In genomic region chr2L:19424307-19424902, dm6 we compare ENCODE assay signal across 3 fruit fly cellular contexts.
A peak's percentile ranks its signal among the peaks of the same experiment; 100 is the strongest.
TF ChIP-seq lines count a peak whose summit lies in the region.

No protein-coding gene starts in this region.

- TF ChIP-seq CTCF in whole organism, embryonic (GFP tag; optimal IDR thresholded peaks at IDR 0.05; lab: Kevin White, UChicago): no peak

TF ChIP-seq in whole organism, embryonic, 481 proteins besides CTCF, POLR2A, EP300 and RAD21 (continues in another document):
- TF ChIP-seq sr (GFP tag; IDR thresholded peaks at IDR 0.05; lab: Robert Waterston, UW): peak; percentile 72; the same call in 2 of the 3 replicates
- no peak for TF ChIP-seq CG7963 (GFP tag; IDR thresholded peaks at IDR 0.05; lab: Robert Waterston, UW; ENCODE audit: partially characterized antibody)
- TF ChIP-seq ara (GFP tag; IDR thresholded peaks at IDR 0.05; lab: Robert Waterston, UW): 0 out of 2 replicates have a peak, but pooled peaks have one; percentile 18
- 0 out of 2 replicates have a peak, but pooled peaks have one; percentile 8 for TF ChIP-seq CG6689 (GFP tag; IDR thresholded peaks at IDR 0.05; lab: Robert Waterston, UW)
- peak; percentile 8; the same call in 1 of the 2 replicates for TF ChIP-seq Drgx (GFP tag; IDR thresholded peaks at IDR 0.05; lab: Robert Waterston, UW)
- no peak for TF ChIP-seq CG9727 (GFP tag; optimal IDR thresholded peaks at IDR 0.05; lab: Kevin White, UChicago)
- TF ChIP-seq vnd (GFP tag; IDR thresholded peaks at IDR 0.05; lab: Robert Waterston, UW; ENCODE audit: partially characterized antibody): 0 out of 3 replicates have a peak, but pooled peaks have one; percentile 16
- no peak for TF ChIP-seq CG14441 (GFP tag; IDR thresholded peaks at IDR 0.05; lab: Robert Waterston, UW)
- 0 out of 2 replicates have a peak, but pooled peaks have one; percentile 8 for TF ChIP-seq sob (GFP tag; IDR thresholded peaks at IDR 0.05; lab: Robert Waterston, UW)
- TF ChIP-seq E2f1 (GFP tag; IDR thresholded peaks at IDR 0.05; lab: Robert Waterston, UW): 0 out of 2 replicates have a peak, but pooled peaks have one; percentile 20
- peak; percentile 13; the same call in 1 of the 3 replicates for TF ChIP-seq row (GFP tag; IDR thresholded peaks at IDR 0.05; lab: Robert Waterston, UW)
- TF ChIP-seq Opbp (GFP tag; IDR thresholded peaks at IDR 0.05; lab: Robert Waterston, UW; ENCODE audit: partially characterized antibody): no peak
- peak; percentile 3; the same call in 1 of the 2 replicates for TF ChIP-seq H2.0 (GFP tag; IDR thresholded peaks at IDR 0.05; lab: Robert Waterston, UW)
- TF ChIP-seq CG17568 (GFP tag; optimal IDR thresholded peaks at IDR 0.05; lab: Kevin White, UChicago): no peak
- peak; percentile 12 for TF ChIP-seq CG8089 (GFP tag; optimal IDR thresholded peaks at IDR 0.05; lab: Kevin White, UChicago)
- peak; percentile 5 for TF ChIP-seq CG1603 (tag; optimal IDR thresholded peaks at IDR 0.05; lab: Kevin White, UChicago)
- 0 out of 2 replicates have a peak, but pooled peaks have one; percentile 13 for TF ChIP-seq ssp (GFP tag; IDR thresholded peaks at IDR 0.05; lab: Robert Waterston, UW)
- TF ChIP-seq prd (optimal IDR thresholded peaks at IDR 0.05; lab: Kevin White, UChicago): no peak
- TF ChIP-seq prd (GFP tag; IDR thresholded peaks at IDR 0.05; lab: Robert Waterston, UW): 0 out of 3 replicates have a peak, but pooled peaks have one; percentile 9
- peak; percentile 82 for TF ChIP-seq sens (GFP tag; lab: Kevin White, UChicago)
- TF ChIP-seq grau (tag; optimal IDR thresholded peaks at IDR 0.05; lab: Kevin White, UChicago): peak; percentile 74
- TF ChIP-seq dysf (GFP tag; IDR thresholded peaks at IDR 0.05; lab: Robert Waterston, UW): peak; percentile 13; the same call in 1 of the 3 replicates
- TF ChIP-seq pho (GFP tag; optimal IDR thresholded peaks at IDR 0.05; lab: Kevin White, UChicago): peak; percentile 3
- 0 out of 3 replicates have a peak, but pooled peaks have one; percentile 19 for TF ChIP-seq CG2199 (GFP tag; IDR thresholded peaks at IDR 0.05; lab: Robert Waterston, UW)
- peak; percentile 25; the same call in 1 of the 2 replicates for TF ChIP-seq slbo (GFP tag; IDR thresholded peaks at IDR 0.05; lab: Robert Waterston, UW)
- no peak for TF ChIP-seq tin (GFP tag; optimal IDR thresholded peaks at IDR 0.05; lab: Kevin White, UChicago)

TF ChIP-seq in whole organism, prepupa, 60 proteins besides CTCF, POLR2A, EP300 and RAD21:
- TF ChIP-seq Sox15 (GFP tag; optimal IDR thresholded peaks at IDR 0.05; lab: Kevin White, UChicago): no peak
- 0 out of 3 replicates have a peak, but pooled peaks have one; percentile 26 for TF ChIP-seq CG6163 (GFP tag; IDR thresholded peaks at IDR 0.05; lab: Robert Waterston, UW)
- TF ChIP-seq ss (GFP tag; optimal IDR thresholded peaks at IDR 0.05; lab: Kevin White, UChicago): peak in 1 of 2 experiments; percentile 88
- TF ChIP-seq Gug (GFP tag; IDR thresholded peaks at IDR 0.05; lab: Robert Waterston, UW): peak; percentile 28; the same call in 1 of the 2 replicates
- peak; percentile 57; the same call in 2 of the 3 replicates for TF ChIP-seq eg (GFP tag; IDR thresholded peaks at IDR 0.05; lab: Robert Waterston, UW)
- TF ChIP-seq CG16779 (tag; optimal IDR thresholded peaks at IDR 0.05; lab: Kevin White, UChicago): no peak
- no peak for TF ChIP-seq Eip75B (GFP tag; optimal IDR thresholded peaks at IDR 0.05; lab: Kevin White, UChicago)
- peak; percentile 5 for TF ChIP-seq CG4318 (GFP tag; optimal IDR thresholded peaks at IDR 0.05; lab: Kevin White, UChicago)
- TF ChIP-seq Hr4 (GFP tag; optimal IDR thresholded peaks at IDR 0.05; lab: Kevin White, UChicago): peak; percentile 3
- TF ChIP-seq CG31627 (GFP tag; optimal IDR thresholded peaks at IDR 0.05; lab: Kevin White, UChicago): no peak
- TF ChIP-seq dsx (GFP tag; optimal IDR thresholded peaks at IDR 0.05; lab: Kevin White, UChicago; ENCODE audit: poor library complexity, severe bottlenecking): peak; percentile 17
- TF ChIP-seq Eip78C (GFP tag; lab: Kevin White, UChicago): peak; percentile 77
- TF ChIP-seq svp (GFP tag; lab: Kevin White, UChicago): peak; percentile 32
- TF ChIP-seq topi (GFP tag; optimal IDR thresholded peaks at IDR 0.05; lab: Kevin White, UChicago): peak; percentile 1

TF ChIP-seq in whole organism, pupa, 21 proteins besides CTCF, POLR2A, EP300 and RAD21:
- TF ChIP-seq CG4496 (GFP tag; IDR thresholded peaks at IDR 0.05; lab: Robert Waterston, UW): no peak
- TF ChIP-seq EcR (GFP tag; optimal IDR thresholded peaks at IDR 0.05; lab: Kevin White, UChicago): peak; percentile 41
- 0 out of 3 replicates have a peak, but pooled peaks have one; percentile 57 for TF ChIP-seq fd96Ca (GFP tag; IDR thresholded peaks at IDR 0.05; lab: Robert Waterston, UW)
- TF ChIP-seq CG8301 (tag; optimal IDR thresholded peaks at IDR 0.05; lab: Kevin White, UChicago): peak; percentile 19
- no peak for TF ChIP-seq CG14655 (GFP tag; optimal IDR thresholded peaks at IDR 0.05; lab: Kevin White, UChicago)
- no peak for TF ChIP-seq CG10348 (GFP tag; IDR thresholded peaks at IDR 0.05; lab: Robert Waterston, UW)

Comparison
In these comparisons a context has a peak if more than half of its experiments do, and no peak if none do; other contexts are left out.
1. Of the 7 proteins assayed by ChIP-seq in both whole organism, embryonic and whole organism, prepupa: peak only in whole organism, embryonic: none; only in whole organism, prepupa: Gug; in both: none; in neither: 6.